Fruit fly (Drosophila melanogaster): ENCODE data around the gene sgg.

DNA sequence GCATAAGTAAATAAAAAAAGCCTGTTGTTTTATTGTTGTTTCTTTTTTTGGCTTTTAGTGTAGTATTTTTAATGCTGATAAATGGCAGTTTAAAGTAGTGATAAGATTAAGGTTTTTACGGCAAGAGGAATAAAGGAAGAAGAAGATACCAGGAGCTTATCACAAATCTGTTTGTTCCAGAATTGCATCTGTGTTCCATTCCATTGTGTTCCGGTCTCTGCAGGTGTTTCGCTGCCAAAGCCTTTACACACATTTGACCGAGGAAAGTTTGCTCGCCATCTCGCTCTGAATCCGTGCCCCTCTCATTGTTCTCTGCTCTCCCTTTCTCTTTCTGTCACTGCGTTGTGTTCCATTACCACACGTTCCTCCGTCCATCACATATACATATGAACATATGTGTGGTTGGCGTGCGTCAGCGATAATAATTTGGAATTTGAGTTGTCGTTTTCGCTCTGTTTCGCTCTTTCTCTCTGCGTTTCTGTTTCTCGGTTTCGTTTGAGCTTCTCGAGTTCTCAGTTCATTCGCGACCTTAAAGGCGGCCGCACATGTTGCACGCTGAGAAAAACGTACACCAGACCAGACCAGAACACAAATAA lies 24.6 kb downstream of the sgg start:
- TF ChIP-seq Dll (optimal IDR thresholded peaks at IDR 0.05) (no peak), psq (optimal IDR thresholded peaks at IDR 0.05) (no peak), usp (GFP tag; optimal IDR thresholded peaks at IDR 0.05) (no peak), CG8478 (optimal IDR thresholded peaks at IDR 0.05) (no peak), EcR (GFP tag; optimal IDR thresholded peaks at IDR 0.05) (no peak), pan (optimal IDR thresholded peaks at IDR 0.05) (no peak)

Measured in whole organism.